Fruit fly (Drosophila melanogaster): Measurements from ENCODE around the gene Cnx99A.

Cnx99A gene

dm6 chr3R:29290588-29291530 is 28.6 kb downstream of the Cnx99A start (continued):
- TF ChIP-seq CG8765 (GFP tag; IDR thresholded peaks at IDR 0.05): peak; percentile 39; the same call in 1 of the 2 replicates
- no peak for TF ChIP-seq CG12769 (tag; optimal IDR thresholded peaks at IDR 0.05)
- TF ChIP-seq sd (tag; optimal IDR thresholded peaks at IDR 0.05): no peak
- TF ChIP-seq CG6854 (GFP tag; optimal IDR thresholded peaks at IDR 0.05): no peak
- no peak for TF ChIP-seq caup (GFP tag; optimal IDR thresholded peaks at IDR 0.05; ENCODE audit: severe bottlenecking)
- no peak for TF ChIP-seq ash1 (GFP tag; optimal IDR thresholded peaks at IDR 0.05)
- peak; percentile 1 for TF ChIP-seq trem (tag; optimal IDR thresholded peaks at IDR 0.05)
- no peak for TF ChIP-seq CG34224 (GFP tag; IDR thresholded peaks at IDR 0.05; ENCODE audit: partially characterized antibody)
- no peak for TF ChIP-seq Sox100B (GFP tag; optimal IDR thresholded peaks at IDR 0.05)
- TF ChIP-seq CG30431 (GFP tag; optimal IDR thresholded peaks at IDR 0.05): no peak
- TF ChIP-seq Xbp1 (GFP tag; optimal IDR thresholded peaks at IDR 0.05): no peak
- 0 out of 2 replicates have a peak, but pooled peaks have one; percentile 35 for TF ChIP-seq Rx (GFP tag; IDR thresholded peaks at IDR 0.05)
- TF ChIP-seq Optix (GFP tag; IDR thresholded peaks at IDR 0.05): no peak
- TF ChIP-seq exex (tag; optimal IDR thresholded peaks at IDR 0.05): no peak
- no peak for TF ChIP-seq CG9609 (GFP tag; optimal IDR thresholded peaks at IDR 0.05)
- TF ChIP-seq CG11247 (GFP tag; IDR thresholded peaks at IDR 0.05): no peak
- no peak for TF ChIP-seq az2 (GFP tag; optimal IDR thresholded peaks at IDR 0.05)
- no peak for TF ChIP-seq CoRest (tag; optimal IDR thresholded peaks at IDR 0.05)
- TF ChIP-seq CG6683 (GFP tag; optimal IDR thresholded peaks at IDR 0.05): no peak
- TF ChIP-seq HLH54F (GFP tag; optimal IDR thresholded peaks at IDR 0.05): no peak
- TF ChIP-seq CG4707 (GFP tag; optimal IDR thresholded peaks at IDR 0.05): no peak
- no peak for TF ChIP-seq Meics (GFP tag; optimal IDR thresholded peaks at IDR 0.05)
- TF ChIP-seq CG17361 (GFP tag; IDR thresholded peaks at IDR 0.05): 0 out of 3 replicates have a peak, but pooled peaks have one; percentile 12
- TF ChIP-seq CG10654 (GFP tag; optimal IDR thresholded peaks at IDR 0.05): no peak
- no peak for TF ChIP-seq CG6689 (GFP tag; IDR thresholded peaks at IDR 0.05)
- peak; percentile 74 for TF ChIP-seq Drgx (GFP tag; IDR thresholded peaks at IDR 0.05)
- TF ChIP-seq Med (GFP tag): no peak
- TF ChIP-seq sna (GFP tag; IDR thresholded peaks at IDR 0.05; ENCODE audit: partially characterized antibody): no peak
- no peak for TF ChIP-seq Ravus (GFP tag; IDR thresholded peaks at IDR 0.05)
- no peak for TF ChIP-seq GATAe (GFP tag; conservative IDR thresholded peaks at IDR 0.05)
- peak; percentile 54 for TF ChIP-seq CG2712 (tag; optimal IDR thresholded peaks at IDR 0.05)
- no peak for TF ChIP-seq CG31365 (tag; optimal IDR thresholded peaks at IDR 0.05)
- no peak for TF ChIP-seq CG2120 (GFP tag; optimal IDR thresholded peaks at IDR 0.05)
- TF ChIP-seq amos (GFP tag; IDR thresholded peaks at IDR 0.05; ENCODE audit: partially characterized antibody): no peak
- TF ChIP-seq CG10209 (GFP tag; optimal IDR thresholded peaks at IDR 0.05): no peak
- peak; percentile 25 for TF ChIP-seq CG17359 (tag; optimal IDR thresholded peaks at IDR 0.05)
- TF ChIP-seq CG16779 (GFP tag; IDR thresholded peaks at IDR 0.05): no peak
- no peak for TF ChIP-seq Sox102F (GFP tag; optimal IDR thresholded peaks at IDR 0.05)
- TF ChIP-seq maf-S (GFP tag; optimal IDR thresholded peaks at IDR 0.05): no peak
- TF ChIP-seq CG4328 (GFP tag; optimal IDR thresholded peaks at IDR 0.05): no peak
- no peak for TF ChIP-seq CG14965 (GFP tag; optimal IDR thresholded peaks at IDR 0.05; ENCODE audit: borderline replicate concordance)
- TF ChIP-seq CG18262 (tag; optimal IDR thresholded peaks at IDR 0.05): peak; percentile 36
- TF ChIP-seq CG6654 (GFP tag; optimal IDR thresholded peaks at IDR 0.05): no peak
- TF ChIP-seq CG2678 (tag; optimal IDR thresholded peaks at IDR 0.05): peak; percentile 5
- no peak for TF ChIP-seq Spps (tag; optimal IDR thresholded peaks at IDR 0.05)
- TF ChIP-seq z (GFP tag; IDR thresholded peaks at IDR 0.05): no peak
- no peak for TF ChIP-seq CG12659 (GFP tag; optimal IDR thresholded peaks at IDR 0.05)
- no peak for TF ChIP-seq eyg (GFP tag; optimal IDR thresholded peaks at IDR 0.05)
